Fruit fly (Drosophila melanogaster): ENCODE data around the gene RpS9.
A peak's percentile ranks its signal among the peaks of the same experiment; 100 is the strongest.

RpS9 gene

DNA sequence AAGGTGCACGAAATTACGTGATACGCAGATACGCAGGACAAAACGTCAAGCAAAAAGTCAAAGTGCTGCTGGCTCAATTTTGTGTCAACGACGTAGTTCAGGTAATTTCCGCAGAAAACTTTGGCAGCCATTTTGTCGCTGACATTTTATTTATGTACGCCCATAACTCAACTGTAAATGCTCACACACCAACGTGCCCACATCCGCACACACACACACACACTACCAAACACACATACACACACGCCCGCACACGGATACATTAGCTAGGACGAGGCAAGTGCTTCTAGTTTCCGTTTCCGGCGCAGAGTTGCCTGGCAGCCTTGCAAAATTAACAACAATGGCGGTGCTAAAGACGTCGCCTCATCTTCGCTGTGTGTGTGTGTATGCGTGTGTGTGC, 14.1 kb upstream of the RpS9 start, which contains the start of gene CG33700:
Gene CG33700, minus strand, starts transcription at position 101 of the 400 bp plus-strand sequence.
- TF ChIP-seq spab (GFP tag; optimal IDR thresholded peaks at IDR 0.05): no peak
- TF ChIP-seq CG10669 (GFP tag; optimal IDR thresholded peaks at IDR 0.05): no peak
- no peak for TF ChIP-seq CG32006 (GFP tag; optimal IDR thresholded peaks at IDR 0.05)
- peak; percentile 3 for TF ChIP-seq Eip78C (GFP tag)
- TF ChIP-seq achi (GFP tag; optimal IDR thresholded peaks at IDR 0.05): no peak
- TF ChIP-seq svp (GFP tag): no peak
- no peak for TF ChIP-seq CG34406 (GFP tag; optimal IDR thresholded peaks at IDR 0.05)
- TF ChIP-seq CG6808 (GFP tag; optimal IDR thresholded peaks at IDR 0.05): peak; percentile 41
- peak; percentile 35 for TF ChIP-seq CG1621 (tag; optimal IDR thresholded peaks at IDR 0.05)
- no peak for TF ChIP-seq fd59A (GFP tag; optimal IDR thresholded peaks at IDR 0.05)
- TF ChIP-seq Met (GFP tag; optimal IDR thresholded peaks at IDR 0.05): no peak
- peak; percentile 16 for TF ChIP-seq CG9139 (GFP tag; optimal IDR thresholded peaks at IDR 0.05)
- TF ChIP-seq CG3032 (tag; optimal IDR thresholded peaks at IDR 0.05): peak; percentile 2
- TF ChIP-seq CG6276 (GFP tag; optimal IDR thresholded peaks at IDR 0.05): no peak
- TF ChIP-seq Lpt (GFP tag; optimal IDR thresholded peaks at IDR 0.05): no peak
- TF ChIP-seq CG6792 (GFP tag; optimal IDR thresholded peaks at IDR 0.05): no peak

DNA sequence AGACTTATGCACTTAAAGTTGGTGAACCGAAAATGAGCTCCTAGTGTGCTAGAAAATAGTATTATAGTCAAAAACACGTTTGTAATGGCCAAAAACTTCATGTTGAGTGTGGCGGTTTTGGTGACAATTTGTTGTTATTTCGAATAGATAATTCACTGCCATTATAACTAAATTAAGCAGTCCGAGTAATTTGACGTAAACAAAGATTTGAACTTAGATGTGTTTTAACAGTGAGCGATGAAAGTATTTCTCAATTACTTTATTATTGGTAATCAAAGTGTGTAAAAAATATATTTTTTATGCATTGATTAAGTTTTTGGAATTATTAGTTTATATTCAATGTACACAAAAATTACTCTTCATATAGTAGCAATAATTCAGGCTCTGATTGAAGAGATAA, 2.0 kb upstream of the RpS9 start, which contains the start of gene CG33702:
Gene CG33702, minus strand, starts transcription at position 101 of the 400 bp plus-strand sequence.
- TF ChIP-seq CG6808 (GFP tag; optimal IDR thresholded peaks at IDR 0.05): no peak
- no peak for TF ChIP-seq vri (GFP tag; optimal IDR thresholded peaks at IDR 0.05)
- no peak for TF ChIP-seq CG10669 (GFP tag; optimal IDR thresholded peaks at IDR 0.05)
- TF ChIP-seq Hr4 (GFP tag; optimal IDR thresholded peaks at IDR 0.05): no peak

DNA sequence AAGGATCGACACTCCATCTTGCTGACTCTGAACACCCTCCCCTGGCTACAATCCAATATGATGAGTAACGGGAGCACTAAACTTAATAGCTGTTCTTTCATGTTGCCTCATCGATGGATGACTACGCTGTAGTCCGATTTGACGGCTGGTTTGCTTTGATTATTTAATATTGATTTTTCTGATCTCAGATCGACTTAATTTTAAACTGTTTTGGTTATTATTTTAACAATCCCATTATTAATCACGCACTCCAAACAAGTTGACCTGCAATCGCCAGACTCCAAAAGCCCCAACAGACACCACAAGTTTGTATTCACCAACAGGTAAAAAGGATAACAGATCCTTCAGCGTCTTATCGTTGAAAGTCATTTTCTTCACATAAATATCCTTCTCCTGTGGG, 1.2 kb upstream of the RpS9 start, which contains the start of gene CG33703:
Gene CG33703, minus strand, starts transcription at position 101 of the 400 bp plus-strand sequence.
- TF ChIP-seq dac (GFP tag; optimal IDR thresholded peaks at IDR 0.05) (no peak), acj6 (GFP tag; optimal IDR thresholded peaks at IDR 0.05) (no peak), ss (GFP tag; optimal IDR thresholded peaks at IDR 0.05) (no peak), Hr39 (GFP tag; optimal IDR thresholded peaks at IDR 0.05) (no peak), Hr4 (GFP tag; optimal IDR thresholded peaks at IDR 0.05) (no peak)

DNA sequence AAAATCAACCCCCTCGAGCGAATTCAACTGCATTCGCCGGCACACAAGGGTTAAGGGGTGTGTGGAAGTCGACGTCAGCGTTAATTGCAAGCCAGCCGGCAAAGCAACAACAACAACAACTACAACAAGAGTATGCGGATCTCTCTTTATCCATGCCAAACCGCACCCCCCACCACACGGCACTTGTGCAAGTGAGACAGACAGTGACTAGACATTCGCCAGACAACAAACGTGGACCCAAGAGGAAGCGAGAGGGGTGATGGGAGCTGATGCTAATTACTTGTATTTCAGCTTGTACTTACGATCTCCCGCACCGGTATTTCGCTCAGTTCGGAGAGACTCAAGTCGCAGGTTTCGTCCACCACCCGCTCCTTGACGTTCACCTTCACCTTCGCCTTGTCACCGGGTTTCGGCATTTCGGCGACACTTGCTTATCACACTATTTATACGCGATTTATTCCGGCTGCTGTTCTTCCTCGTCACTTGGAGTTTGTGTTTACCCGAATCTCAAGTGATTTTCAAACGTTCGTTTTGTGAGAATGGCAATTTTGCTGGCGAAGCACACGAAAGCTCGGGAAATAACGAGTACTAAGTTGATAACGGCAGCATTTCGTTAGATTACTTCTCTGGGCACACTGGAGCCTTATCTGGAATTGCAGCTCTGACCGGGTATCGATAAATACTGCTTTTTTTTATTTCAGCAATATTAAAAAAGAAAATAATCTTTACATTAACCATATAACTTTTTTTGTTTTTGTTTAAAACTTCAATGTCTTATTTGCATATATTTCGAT, 2.1 kb downstream of the RpS9 start, which contains the start of gene CG3408:
Gene CG3408, minus strand, starts transcription at position 547 of the 794 bp plus-strand sequence.
- TF ChIP-seq OdsH (GFP tag; optimal IDR thresholded peaks at IDR 0.05) (no peak), CG3919 (GFP tag; optimal IDR thresholded peaks at IDR 0.05) (peak; percentile 18), svp (GFP tag) (no peak), CG31627 (GFP tag; optimal IDR thresholded peaks at IDR 0.05) (no peak), Smox (GFP tag; optimal IDR thresholded peaks at IDR 0.05) (no peak), CG6276 (GFP tag; optimal IDR thresholded peaks at IDR 0.05) (peak; percentile 26), CG4318 (GFP tag; optimal IDR thresholded peaks at IDR 0.05) (no peak), eg (GFP tag; IDR thresholded peaks at IDR 0.05) (no peak), dac (GFP tag; optimal IDR thresholded peaks at IDR 0.05) (no peak), ss (GFP tag; optimal IDR thresholded peaks at IDR 0.05) (peak; percentile 2 to 50), vri (GFP tag; optimal IDR thresholded peaks at IDR 0.05) (no peak), Sox15 (GFP tag; optimal IDR thresholded peaks at IDR 0.05) (no peak), pdm3 (GFP tag; optimal IDR thresholded peaks at IDR 0.05) (no peak), dsx (GFP tag; optimal IDR thresholded peaks at IDR 0.05; ENCODE audit: poor library complexity, severe bottlenecking) (peak; percentile 12), CG3032 (tag; optimal IDR thresholded peaks at IDR 0.05) (no peak), cyc (GFP tag; optimal IDR thresholded peaks at IDR 0.05) (peak; percentile 0), CG10631 (GFP tag; optimal IDR thresholded peaks at IDR 0.05) (no peak), CG8119 (GFP tag; IDR thresholded peaks at IDR 0.05) (no peak), CG8632 (GFP tag; optimal IDR thresholded peaks at IDR 0.05) (no peak), Gug (GFP tag; IDR thresholded peaks at IDR 0.05) (no peak), net (GFP tag; optimal IDR thresholded peaks at IDR 0.05) (no peak), Ets21C (GFP tag; optimal IDR thresholded peaks at IDR 0.05) (no peak), Eip75B (GFP tag; optimal IDR thresholded peaks at IDR 0.05) (no peak), salr (GFP tag; optimal IDR thresholded peaks at IDR 0.05) (no peak), Sox102F (GFP tag; optimal IDR thresholded peaks at IDR 0.05) (no peak), CG34406 (GFP tag; optimal IDR thresholded peaks at IDR 0.05) (no peak), CG6808 (GFP tag; optimal IDR thresholded peaks at IDR 0.05) (peak; percentile 31), Eip78C (GFP tag) (peak; percentile 79), Met (GFP tag; optimal IDR thresholded peaks at IDR 0.05) (peak; percentile 4), achi (GFP tag; optimal IDR thresholded peaks at IDR 0.05) (no peak), CG11902 (GFP tag; optimal IDR thresholded peaks at IDR 0.05) (no peak), Blimp-1 (GFP tag; optimal IDR thresholded peaks at IDR 0.05) (no peak)
